Worm (Caenorhabditis elegans): ENCODE results near the gene best-17.

DNA sequence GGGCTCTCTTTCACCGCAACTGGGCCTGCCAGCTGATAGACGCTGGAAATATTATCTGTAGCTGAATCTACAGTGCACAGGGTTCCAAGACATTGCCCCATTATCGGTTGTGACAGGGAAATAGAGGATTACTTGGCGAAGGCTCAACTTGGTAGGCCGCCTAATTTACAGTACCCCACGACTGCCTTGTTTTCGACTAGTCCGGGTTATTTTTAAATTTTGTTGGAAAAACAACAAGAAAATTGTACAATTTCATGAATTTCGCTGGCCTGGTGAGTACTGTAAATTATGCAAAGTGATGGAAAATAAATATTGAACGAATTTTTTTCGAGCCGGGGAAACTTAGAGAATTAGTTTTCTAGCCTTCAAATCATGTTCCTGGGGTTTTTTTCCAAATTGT is 26.6 kb upstream of the best-17 start, which contains the start of gene T19C3.7:
- TF ChIP-seq scrt-1 (GFP tag; IDR thresholded peaks at IDR 0.05), result no peak
- no peak for TF ChIP-seq ceh-13 (GFP tag; optimal IDR thresholded peaks at IDR 0.05)
- no peak for TF ChIP-seq pes-1 (GFP tag; IDR thresholded peaks at IDR 0.05)
- TF ChIP-seq hmbx-1 (tag; optimal IDR thresholded peaks at IDR 0.05), result no peak
- no peak for TF ChIP-seq hnd-1 (tag; optimal IDR thresholded peaks at IDR 0.05)
- TF ChIP-seq tra-4 (tag; optimal IDR thresholded peaks at IDR 0.05), result no peak
- no peak for TF ChIP-seq sea-1 (GFP tag; conservative IDR thresholded peaks at IDR 0.05)
- no peak for TF ChIP-seq ceh-36 (tag; optimal IDR thresholded peaks at IDR 0.05)
- TF ChIP-seq B0310.2 (tag; optimal IDR thresholded peaks at IDR 0.05), result no peak
- no peak for TF ChIP-seq ama-1 (optimal IDR thresholded peaks at IDR 0.05)
- TF ChIP-seq tbx-11 (GFP tag; IDR thresholded peaks at IDR 0.05), result no peak
- TF ChIP-seq flt-1 (GFP tag; IDR thresholded peaks at IDR 0.05), result no peak
- no peak for TF ChIP-seq tbx-37 (GFP tag; conservative IDR thresholded peaks at IDR 0.05)
- no peak for TF ChIP-seq ets-7 (tag; optimal IDR thresholded peaks at IDR 0.05)

Data from whole organism, early embryonic.